Fruit fly (Drosophila melanogaster) whole organism, embryonic: ENCODE data around the gene kirre.

Experiments used
- Atf3 ChIP-seq: fragments of 200-800 bp; sonication (Bioruptor generic); optimal IDR thresholded peaks from 3 replicates; lab custom pipeline; 2016; ENCODE audit warnings: missing biosample characterization, missing genetic modification characterization
- CG10274 ChIP-seq: fragments of 200-800 bp; sonication (Bioruptor generic); optimal IDR thresholded peaks from 3 replicates; lab custom pipeline; 2017; ENCODE audit warnings: missing biosample characterization, mild to moderate bottlenecking, missing genetic modification characterization
- CG10321 ChIP-seq: fragments of 200-800 bp; sonication (Bioruptor generic); IDR thresholded peaks from 2 replicates; pipeline ENCODE4 v1.3.6; 2022; ENCODE audit warnings: missing biosample characterization, missing genetic modification characterization
- CG10565 ChIP-seq: fragments of 200-800 bp; sonication (Bioruptor generic); optimal IDR thresholded peaks from 3 replicates; lab custom pipeline; 2016; ENCODE audit warnings: missing biosample characterization, mild to moderate bottlenecking, missing genetic modification characterization
- CG15601 ChIP-seq: fragments of 200-800 bp; sonication (Bioruptor generic); optimal IDR thresholded peaks from 3 replicates; lab custom pipeline; 2019; ENCODE audit warnings: missing biosample characterization, mild to moderate bottlenecking, missing genetic modification characterization, moderate library complexity
- CG17361 ChIP-seq: fragments of 200-800 bp; sonication (Bioruptor generic); IDR thresholded peaks from 3 replicates; pipeline ENCODE4 v1.3.6; 2022; ENCODE audit warnings: missing biosample characterization, missing genetic modification characterization
- CG17829 ChIP-seq: fragments of 200-800 bp; optimal IDR thresholded peaks from 2 replicates; lab custom pipeline; 2019; ENCODE audit warnings: missing biosample characterization, mild to moderate bottlenecking, missing genetic modification characterization, moderate library complexity
- CG1832 ChIP-seq: fragments of 200-800 bp; sonication (Bioruptor generic); optimal IDR thresholded peaks from 2 replicates; lab custom pipeline; 2017; ENCODE audit warnings: missing biosample characterization, mild to moderate bottlenecking, missing genetic modification characterization, inconsistent platforms
- CG18619 ChIP-seq: fragments of 200-800 bp; sonication (Bioruptor generic); optimal IDR thresholded peaks from 3 replicates; lab custom pipeline; 2017; ENCODE audit warnings: missing biosample characterization, mild to moderate bottlenecking, missing genetic modification characterization
- CG31441 ChIP-seq: fragments of 200-800 bp; sonication (Bioruptor generic); IDR thresholded peaks from 2 replicates; pipeline ENCODE4 v1.3.6; 2022; ENCODE audit warnings: missing biosample characterization, missing genetic modification characterization
- CG32772 ChIP-seq: fragments of 200-800 bp; sonication (Bioruptor generic); IDR thresholded peaks from 2 replicates; pipeline ENCODE4 v1.3.6; 2022; ENCODE audit warnings: missing biosample characterization, missing genetic modification characterization
- CG3407 ChIP-seq: fragments of 200-800 bp; sonication (Bioruptor generic); optimal IDR thresholded peaks from 2 replicates; lab custom pipeline; 2018; ENCODE audit warnings: missing biosample characterization, mild to moderate bottlenecking, missing genetic modification characterization
- CG3847 ChIP-seq: fragments of 200-800 bp; sonication (Bioruptor generic); IDR thresholded peaks from 2 replicates; pipeline ENCODE4 v1.3.6; 2022; ENCODE audit warnings: missing biosample characterization, missing genetic modification characterization
- CG7357 ChIP-seq: fragments of 200-800 bp; sonication (Bioruptor generic); IDR thresholded peaks from 3 replicates; pipeline ENCODE4 v1.3.6; 2022; ENCODE audit warnings: missing biosample characterization, missing genetic modification characterization
- CG8290 ChIP-seq, 3 experiments: fragments of 200-800 bp; sonication (Bioruptor generic); optimal IDR thresholded peaks; 2 replicates each; lab custom pipeline; 2016 to 2019; ENCODE audit warnings: missing biosample characterization in 3 of 3, missing genetic modification characterization in 3 of 3, mild to moderate bottlenecking in 2 of 3, moderate library complexity in 1 of 3
- Camta ChIP-seq: fragments of 200-800 bp; sonication (Bioruptor generic); optimal IDR thresholded peaks from 2 replicates; lab custom pipeline; 2016; ENCODE audit warnings: missing biosample characterization, missing genetic modification characterization
- Dll ChIP-seq: fragments of 200-800 bp; sonication (Bioruptor generic); IDR thresholded peaks from 4 replicates; pipeline ENCODE4 v1.3.6; 2022; ENCODE audit warnings: missing biosample characterization, missing genetic modification characterization; ENCODE audit not compliant: partially characterized antibody
- E2f1 ChIP-seq: fragments of 200-800 bp; sonication (Bioruptor generic); IDR thresholded peaks from 2 replicates; pipeline ENCODE4 v1.3.6; 2022; ENCODE audit warnings: missing biosample characterization, missing genetic modification characterization
- E2f2 ChIP-seq: fragments of 200-800 bp; sonication (Bioruptor generic); IDR thresholded peaks from 2 replicates; pipeline ENCODE4 v1.3.6; 2022; ENCODE audit warnings: missing biosample characterization, missing genetic modification characterization
- Elba2 ChIP-seq: fragments of 200-800 bp; sonication (Bioruptor generic); optimal IDR thresholded peaks from 3 replicates; lab custom pipeline; 2016; ENCODE audit warnings: missing biosample characterization, missing genetic modification characterization
- HLH3B ChIP-seq: fragments of 200-800 bp; sonication (Bioruptor generic); IDR thresholded peaks from 2 replicates; pipeline ENCODE4 v1.3.6; 2022; ENCODE audit warnings: missing biosample characterization, missing genetic modification characterization
- Kr ChIP-seq: fragments of 200-800 bp; sonication (Bioruptor generic); optimal IDR thresholded peaks from 2 replicates; lab custom pipeline; 2017; ENCODE audit warnings: missing biosample characterization, mild to moderate bottlenecking, missing genetic modification characterization
- Mrtf ChIP-seq: fragments of 200-800 bp; sonication (Bioruptor generic); IDR thresholded peaks from 3 replicates; pipeline ENCODE4 v1.3.6; 2022; ENCODE audit warnings: missing biosample characterization, missing genetic modification characterization
- NC2β ChIP-seq: fragments of 200-800 bp; sonication (Bioruptor generic); optimal IDR thresholded peaks from 2 replicates; lab custom pipeline; 2016; ENCODE audit warnings: missing biosample characterization, missing genetic modification characterization
- Neu2 ChIP-seq: fragments of 200-800 bp; sonication (Bioruptor generic); optimal IDR thresholded peaks from 3 replicates; lab custom pipeline; 2016; ENCODE audit warnings: missing biosample characterization, missing genetic modification characterization, borderline replicate concordance
- Rx ChIP-seq: fragments of 200-800 bp; sonication (Bioruptor generic); IDR thresholded peaks from 2 replicates; pipeline ENCODE4 v1.3.6; 2022; ENCODE audit warnings: missing biosample characterization, missing genetic modification characterization
- Sin3A ChIP-seq: fragments of >200 bp; optimal IDR thresholded peaks from 2 replicates; lab custom pipeline; 2018
- ase ChIP-seq: fragments of 200-800 bp; sonication (Bioruptor generic); IDR thresholded peaks from 3 replicates; pipeline ENCODE4 v1.3.6; 2022; ENCODE audit warnings: missing biosample characterization, missing genetic modification characterization
- bcd ChIP-seq: fragments of 200-800 bp; sonication (Bioruptor generic); optimal IDR thresholded peaks from 2 replicates; lab custom pipeline; 2017; ENCODE audit warnings: missing biosample characterization, mild to moderate bottlenecking, missing genetic modification characterization
- ci ChIP-seq: fragments of 200-800 bp; sonication (Bioruptor generic); IDR thresholded peaks from 3 replicates; pipeline ENCODE4 v1.3.6; 2022; ENCODE audit warnings: missing biosample characterization, missing genetic modification characterization
- dmrt11E ChIP-seq: fragments of 200-800 bp; sonication (Bioruptor generic); optimal IDR thresholded peaks from 3 replicates; lab custom pipeline; 2018; ENCODE audit warnings: missing biosample characterization, mild to moderate bottlenecking, missing genetic modification characterization, moderate library complexity
- fd96Cb ChIP-seq: fragments of 200-800 bp; sonication (Bioruptor generic); optimal IDR thresholded peaks from 2 replicates; lab custom pipeline; 2018; ENCODE audit warnings: missing biosample characterization, mild to moderate bottlenecking, missing genetic modification characterization, moderate library complexity
- grau ChIP-seq: fragments of 200-800 bp; optimal IDR thresholded peaks from 3 replicates; lab custom pipeline; 2019; ENCODE audit warnings: missing biosample characterization, mild to moderate bottlenecking, missing genetic modification characterization, moderate library complexity
- ind ChIP-seq: fragments of 200-800 bp; sonication (Bioruptor generic); optimal IDR thresholded peaks from 3 replicates; lab custom pipeline; 2016; ENCODE audit warnings: missing biosample characterization, missing genetic modification characterization
- klu ChIP-seq: fragments of 200-800 bp; sonication (Bioruptor generic); IDR thresholded peaks from 2 replicates; pipeline ENCODE4 v1.3.6; 2022; ENCODE audit warnings: missing biosample characterization, missing genetic modification characterization
- lilli ChIP-seq: fragments of 200-800 bp; sonication (Bioruptor generic); optimal IDR thresholded peaks from 3 replicates; lab custom pipeline; 2016; ENCODE audit warnings: missing biosample characterization, missing genetic modification characterization
- lmd ChIP-seq: fragments of 200-800 bp; sonication (Bioruptor generic); IDR thresholded peaks from 2 replicates; pipeline ENCODE4 v1.3.6; 2022; ENCODE audit warnings: missing biosample characterization, missing genetic modification characterization
- maf-S ChIP-seq: fragments of 200-800 bp; sonication (Bioruptor generic); optimal IDR thresholded peaks from 2 replicates; lab custom pipeline; 2016; ENCODE audit warnings: missing biosample characterization, missing genetic modification characterization
- mld ChIP-seq: fragments of 200-800 bp; sonication (Bioruptor generic); IDR thresholded peaks from 3 replicates; pipeline ENCODE4 v1.3.6; 2022; ENCODE audit warnings: missing biosample characterization, missing genetic modification characterization; ENCODE audit not compliant: partially characterized antibody
- nmo ChIP-seq: fragments of 200-800 bp; sonication (Bioruptor generic); optimal IDR thresholded peaks from 2 replicates; lab custom pipeline; 2018; ENCODE audit warnings: missing biosample characterization, mild to moderate bottlenecking, missing genetic modification characterization, moderate library complexity
- nom ChIP-seq: fragments of 200-800 bp; sonication (Bioruptor generic); optimal IDR thresholded peaks from 2 replicates; lab custom pipeline; 2017; ENCODE audit warnings: missing biosample characterization, missing genetic modification characterization, mild to moderate bottlenecking, moderate library complexity, missing genetic modification reagents
- onecut ChIP-seq: fragments of 200-800 bp; sonication (Bioruptor generic); IDR thresholded peaks from 2 replicates; pipeline ENCODE4 v1.3.6; 2022; ENCODE audit warnings: missing biosample characterization, missing genetic modification characterization
- org-1 ChIP-seq: fragments of 200-800 bp; sonication (Bioruptor generic); optimal IDR thresholded peaks from 2 replicates; lab custom pipeline; 2017; ENCODE audit warnings: missing biosample characterization, missing genetic modification characterization
- ranshi ChIP-seq: fragments of 200-800 bp; sonication (Bioruptor generic); IDR thresholded peaks from 2 replicates; pipeline ENCODE4 v1.3.6; 2022; ENCODE audit warnings: missing biosample characterization, missing genetic modification characterization
- repo ChIP-seq: fragments of 200-800 bp; sonication (Bioruptor generic); optimal IDR thresholded peaks from 2 replicates; lab custom pipeline; 2016; ENCODE audit warnings: missing biosample characterization, missing genetic modification characterization
- sim ChIP-seq: fragments of 200-800 bp; sonication (Bioruptor generic); IDR thresholded peaks from 2 replicates; pipeline ENCODE4 v1.3.6; 2022; ENCODE audit warnings: missing biosample characterization, missing genetic modification characterization
- slbo ChIP-seq: fragments of 200-800 bp; sonication (Bioruptor generic); IDR thresholded peaks from 2 replicates; pipeline ENCODE4 v1.3.6; 2022; ENCODE audit warnings: missing biosample characterization, missing genetic modification characterization
- slp2 ChIP-seq: fragments of 200-800 bp; sonication (Bioruptor generic); optimal IDR thresholded peaks from 2 replicates; lab custom pipeline; 2016; ENCODE audit warnings: missing biosample characterization, missing genetic modification characterization
- so ChIP-seq: fragments of 200-800 bp; sonication (Bioruptor generic); IDR thresholded peaks from 3 replicates; pipeline ENCODE4 v1.3.6; 2022; ENCODE audit warnings: missing biosample characterization, missing genetic modification characterization
- ttk ChIP-seq: fragments of 200-800 bp; sonication (Bioruptor generic); IDR thresholded peaks from 2 replicates; pipeline ENCODE4 v2.1.2; 2022; ENCODE audit warnings: missing biosample characterization, missing genetic modification characterization

Gene kirre

DNA sequence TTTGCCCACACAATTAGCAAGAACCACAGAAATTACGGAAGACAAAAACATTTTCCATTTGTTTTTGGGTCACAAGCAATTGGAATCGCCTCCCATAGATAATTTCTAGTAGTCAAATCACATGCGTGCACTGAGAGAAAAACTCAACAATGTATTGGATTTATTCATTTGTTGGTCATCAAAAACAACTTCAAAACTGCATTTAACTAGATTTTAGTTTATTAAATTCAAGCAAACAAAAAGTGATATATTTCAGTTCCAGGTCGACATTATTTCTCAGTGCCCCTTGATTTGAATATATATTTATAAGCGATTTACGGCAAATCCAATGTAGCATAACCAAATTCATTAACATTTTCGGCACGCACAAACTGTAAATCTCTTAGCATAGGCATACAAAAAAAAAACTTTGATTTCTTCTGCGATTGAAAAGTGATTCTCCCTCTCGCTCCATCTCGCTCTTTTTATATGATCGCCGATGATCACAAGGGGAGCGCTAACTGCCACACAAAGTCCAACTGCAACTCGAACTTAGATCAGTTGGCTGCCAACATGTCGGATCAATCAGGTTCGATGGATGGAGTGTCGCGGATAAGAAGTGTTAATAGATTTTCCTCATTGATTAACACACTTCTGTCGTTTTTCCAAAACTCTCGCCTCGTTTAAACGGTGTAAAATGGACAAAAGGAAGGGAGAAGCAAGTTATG lies 285.5 kb downstream of the kirre start (continued):
- TF ChIP-seq CG8290 (GFP tag; optimal IDR thresholded peaks at IDR 0.05; lab: Kevin White, UChicago) (no peak), CG8290 (tag; optimal IDR thresholded peaks at IDR 0.05; lab: Kevin White, UChicago) (peak in 1 of 2 experiments; percentile 73), CG10321 (GFP tag; lab: Robert Waterston, UW) (no peak), CG10565 (no peak), CG10274 (GFP tag; lab: Kevin White, UChicago) (no peak), slp2 (GFP tag; lab: Kevin White, UChicago) (peak; percentile 47), CG3407 (GFP tag; lab: Kevin White, UChicago) (peak; percentile 48), E2f2 (0 out of 2 replicates have a peak, but pooled peaks have one; percentile 23), ttk (peak; percentile 57), klu (GFP tag; lab: Robert Waterston, UW) (peak; percentile 30; the same call in 1 of the 2 replicates), org-1 (peak; percentile 32), Elba2 (GFP tag; lab: Kevin White, UChicago) (no peak), bcd (GFP tag; lab: Kevin White, UChicago) (peak; percentile 49), lilli (peak; percentile 60), CG31441 (peak; percentile 68), Kr (GFP tag; lab: Kevin White, UChicago) (no peak), CG15601 (tag; lab: Kevin White, UChicago) (peak; percentile 35), CG17361 (GFP tag; lab: Robert Waterston, UW) (peak; percentile 71), repo (GFP tag; lab: Kevin White, UChicago) (peak; percentile 8), Mrtf (GFP tag; lab: Robert Waterston, UW) (no peak), NC2β (GFP tag; lab: Kevin White, UChicago) (peak; percentile 25), CG7357 (GFP tag; lab: Robert Waterston, UW) (peak; percentile 45; the same call in 1 of the 3 replicates), nom (GFP tag; lab: Kevin White, UChicago) (no peak), onecut (0 out of 2 replicates have a peak, but pooled peaks have one; percentile 18), slbo (peak; percentile 75), mld (GFP tag; lab: Robert Waterston, UW) (no peak), CG17829 (tag; lab: Kevin White, UChicago) (peak; percentile 53), Dll (GFP tag; lab: Robert Waterston, UW) (no peak), Atf3 (peak; percentile 4), Neu2 (no peak), dmrt11E (peak; percentile 63), CG1832 (GFP tag; lab: Kevin White, UChicago) (peak; percentile 3), Sin3A (lab: Kevin White, UChicago) (no peak), Camta (GFP tag; lab: Kevin White, UChicago) (peak; percentile 63), CG18619 (GFP tag; lab: Kevin White, UChicago) (no peak), lmd (GFP tag; lab: Robert Waterston, UW) (peak; percentile 66), CG32772 (peak; percentile 68), sim (GFP tag; lab: Robert Waterston, UW) (no peak), grau (tag; lab: Kevin White, UChicago) (peak; percentile 67), ind (GFP tag; lab: Kevin White, UChicago) (peak; percentile 55), ase (0 out of 3 replicates have a peak, but pooled peaks have one; percentile 29), ranshi (GFP tag; lab: Robert Waterston, UW) (peak; percentile 41; the same call in 1 of the 2 replicates), fd96Cb (peak; percentile 61), HLH3B (GFP tag; lab: Robert Waterston, UW) (peak; percentile 48; the same call in 1 of the 2 replicates), E2f1 (GFP tag; lab: Robert Waterston, UW) (peak; percentile 38), CG3847 (no peak), maf-S (GFP tag; lab: Kevin White, UChicago) (peak; percentile 45), Rx (peak; percentile 35; the same call in 1 of the 2 replicates), ci (peak; percentile 73), so (GFP tag; lab: Robert Waterston, UW) (peak; percentile 71; the same call in 2 of the 3 replicates), nmo (GFP tag; lab: Kevin White, UChicago) (peak; percentile 68)
